Worm (Caenorhabditis elegans): ENCODE measurements around the gene cutl-29.
A peak's percentile ranks its signal among the peaks of the same experiment; 100 is the strongest.

Gene cutl-29

ce11 chrX:8294586-8294985 is 23.8 kb upstream of the cutl-29 start, which contains the start of gene R09F10.3:
Gene R09F10.3 (plus strand): TSS chrX:8294625.
- no peak for TF ChIP-seq ttx-3 (tag; optimal IDR thresholded peaks at IDR 0.05)

DNA sequence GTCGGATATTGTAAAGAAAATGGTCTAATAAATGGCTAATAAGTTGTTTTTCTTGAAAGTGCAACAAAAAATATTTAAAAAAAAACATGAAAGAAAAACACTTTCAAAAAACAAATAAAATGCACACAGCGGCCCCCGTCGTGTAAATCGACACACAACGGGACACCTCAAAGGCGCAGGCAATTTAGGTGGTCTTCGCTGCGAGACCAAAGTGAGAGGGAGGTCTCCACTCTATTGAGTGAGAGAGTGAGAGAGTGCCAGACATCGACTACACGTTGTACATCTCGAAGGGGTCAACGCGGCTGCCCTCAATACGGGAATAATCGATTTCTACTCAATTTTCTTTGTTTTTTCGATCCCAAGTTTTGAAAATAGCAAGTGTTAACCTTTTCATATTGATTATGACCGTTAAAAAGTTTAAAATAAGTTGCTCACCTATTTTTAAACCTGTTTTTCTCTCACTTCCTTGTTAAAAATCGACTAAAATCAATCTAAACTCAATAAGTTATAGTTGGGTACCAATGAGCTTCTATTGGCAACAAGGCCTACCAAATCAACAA is 16.0 kb upstream of the cutl-29 start, which contains the start of gene sec-16A.2:
TSS of gene sec-16A.2 (plus strand) at position 510 of the 560 bp plus-strand sequence.
- TF ChIP-seq npax-4 (tag; optimal IDR thresholded peaks at IDR 0.05) (no peak), che-1 (tag; optimal IDR thresholded peaks at IDR 0.05) (no peak), ceh-45 (GFP tag; IDR thresholded peaks at IDR 0.05) (no peak), Y22D7AL.16 (tag; optimal IDR thresholded peaks at IDR 0.05) (no peak), ref-2 (tag; optimal IDR thresholded peaks at IDR 0.05) (peak; percentile 77), ceh-18 (tag; optimal IDR thresholded peaks at IDR 0.05) (peak; percentile 55), madf-2 (tag; optimal IDR thresholded peaks at IDR 0.05) (no peak), ceh-48 (tag; optimal IDR thresholded peaks at IDR 0.05) (peak; percentile 16), unc-42 (tag; optimal IDR thresholded peaks at IDR 0.05) (peak; percentile 40), eyg-1 (tag; optimal IDR thresholded peaks at IDR 0.05) (peak; percentile 10), elt-4 (tag; optimal IDR thresholded peaks at IDR 0.05) (no peak), hlh-30 (tag; optimal IDR thresholded peaks at IDR 0.05; ENCODE audit: insufficient read depth) (peak; percentile 11), ama-1 (optimal IDR thresholded peaks at IDR 0.05) (no peak), ceh-2 (tag; optimal IDR thresholded peaks at IDR 0.05) (peak; percentile 1), ceh-34 (tag; optimal IDR thresholded peaks at IDR 0.05) (peak; percentile 82), rnt-1 (tag; optimal IDR thresholded peaks at IDR 0.05) (peak; percentile 35), zip-5 (tag; optimal IDR thresholded peaks at IDR 0.05) (no peak), pros-1 (tag; optimal IDR thresholded peaks at IDR 0.05) (peak; percentile 36), K02D7.2 (tag; optimal IDR thresholded peaks at IDR 0.05) (no peak), unc-55 (GFP tag; optimal IDR thresholded peaks at IDR 0.05) (peak; percentile 77), C08G9.2 (tag; optimal IDR thresholded peaks at IDR 0.05) (no peak), sox-2 (GFP tag; IDR thresholded peaks at IDR 0.05) (no peak), nfya-1 (tag; optimal IDR thresholded peaks at IDR 0.05) (peak; percentile 69), ceh-31 (tag; optimal IDR thresholded peaks at IDR 0.05) (peak; percentile 80), pqm-1 (tag; optimal IDR thresholded peaks at IDR 0.05) (no peak), tbx-2 (tag; optimal IDR thresholded peaks at IDR 0.05) (peak; percentile 64), dve-1 (tag; optimal IDR thresholded peaks at IDR 0.05) (peak; percentile 18), T23F11.4 (GFP tag; optimal IDR thresholded peaks at IDR 0.05) (no peak), sdc-2 (tag; optimal IDR thresholded peaks at IDR 0.05) (peak; percentile 49), unc-3 (GFP tag; conservative IDR thresholded peaks at IDR 0.05) (no peak), unc-3 (tag; optimal IDR thresholded peaks at IDR 0.05) (no peak)

DNA sequence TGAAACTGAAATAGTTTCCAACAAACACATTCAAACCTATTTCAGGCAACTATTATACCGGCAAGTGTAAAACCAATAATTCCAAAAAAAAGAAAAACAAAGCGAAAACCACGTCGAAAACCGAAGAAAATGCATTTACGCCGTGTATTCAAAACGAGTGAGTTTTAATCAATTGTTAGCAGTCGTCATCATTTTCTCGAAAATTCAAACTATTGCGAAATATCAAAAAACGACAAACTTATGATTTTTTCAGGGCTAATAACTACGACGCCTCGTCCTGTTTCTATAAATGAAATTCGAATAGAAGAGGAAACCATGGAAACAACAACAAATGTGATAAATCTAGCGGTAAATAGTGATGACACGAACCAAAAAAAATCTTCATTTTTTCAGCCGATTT is 15.3 kb upstream of the cutl-29 start:
- no peak for TF ChIP-seq rnt-1 (tag; optimal IDR thresholded peaks at IDR 0.05)
- no peak for TF ChIP-seq hlh-13 (GFP tag; optimal IDR thresholded peaks at IDR 0.05)
- no peak for TF ChIP-seq ets-4 (tag; optimal IDR thresholded peaks at IDR 0.05)
- TF ChIP-seq fax-1 (tag; optimal IDR thresholded peaks at IDR 0.05): no peak
- no peak for TF ChIP-seq ttx-3 (tag; optimal IDR thresholded peaks at IDR 0.05)
- no peak for TF ChIP-seq ceh-2 (tag; optimal IDR thresholded peaks at IDR 0.05)
- no peak for TF ChIP-seq K02D7.2 (tag; optimal IDR thresholded peaks at IDR 0.05)
- no peak for TF ChIP-seq C38D4.7 (GFP tag; optimal IDR thresholded peaks at IDR 0.05)
- TF ChIP-seq ceh-6 (GFP tag; optimal IDR thresholded peaks at IDR 0.05): no peak
- TF ChIP-seq hlh-30 (tag; optimal IDR thresholded peaks at IDR 0.05; ENCODE audit: insufficient read depth): no peak
- no peak for TF ChIP-seq syd-9 (tag; optimal IDR thresholded peaks at IDR 0.05)
- no peak for TF ChIP-seq hlh-6 (tag; optimal IDR thresholded peaks at IDR 0.05)
- no peak for TF ChIP-seq pax-1 (tag; optimal IDR thresholded peaks at IDR 0.05)
- TF ChIP-seq pros-1 (tag; optimal IDR thresholded peaks at IDR 0.05): no peak
- TF ChIP-seq sox-4 (tag; optimal IDR thresholded peaks at IDR 0.05): no peak
- TF ChIP-seq elt-4 (tag; optimal IDR thresholded peaks at IDR 0.05): no peak
- TF ChIP-seq ztf-16 (tag; optimal IDR thresholded peaks at IDR 0.05): no peak
- no peak for TF ChIP-seq hlh-8 (tag; optimal IDR thresholded peaks at IDR 0.05)
- no peak for TF ChIP-seq tbx-7 (tag; optimal IDR thresholded peaks at IDR 0.05)

All from whole organism, late embryonic.